Fruit fly (Drosophila melanogaster): ENCODE results near the gene Aos1.

The Aos1 gene

DNA sequence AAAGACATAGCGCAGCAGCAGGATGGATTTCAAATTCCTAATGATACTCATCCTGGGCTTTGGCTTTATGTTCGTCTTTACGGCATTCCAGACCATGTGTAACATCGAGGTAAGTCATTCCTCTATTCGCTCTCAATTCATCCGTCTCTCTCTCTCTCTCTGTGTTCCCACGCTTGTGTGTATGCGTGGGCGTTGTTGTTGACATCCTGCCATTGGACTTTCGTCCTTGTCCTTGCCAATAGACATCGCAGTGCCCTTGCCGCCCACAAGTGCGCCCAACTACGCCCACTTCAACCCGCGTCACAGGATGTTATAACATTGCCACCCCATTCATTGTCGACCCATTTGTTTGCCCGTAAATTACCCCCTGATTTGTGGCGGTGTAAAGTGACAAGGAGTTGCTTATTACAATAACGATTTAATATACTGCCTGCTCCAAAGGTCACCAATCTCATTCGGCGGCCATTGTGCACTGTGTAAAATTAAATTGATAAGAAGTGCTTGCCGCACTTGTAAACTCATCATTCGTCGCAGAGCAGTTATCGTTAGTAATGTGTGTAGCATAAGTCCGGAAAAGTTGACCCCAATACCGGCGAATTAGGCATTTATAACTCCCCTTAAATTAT is 16.1 kb upstream of the Aos1 start (continued):
- TF ChIP-seq CG8388 (GFP tag; optimal IDR thresholded peaks at IDR 0.05), result no peak
- TF ChIP-seq Sox100B (GFP tag; optimal IDR thresholded peaks at IDR 0.05), result no peak
- no peak for TF ChIP-seq CG10267 (tag; optimal IDR thresholded peaks at IDR 0.05)
- no peak for TF ChIP-seq CG11247 (GFP tag; IDR thresholded peaks at IDR 0.05)
- no peak for TF ChIP-seq Abd-B (GFP tag; optimal IDR thresholded peaks at IDR 0.05)
- TF ChIP-seq ttk (GFP tag; IDR thresholded peaks at IDR 0.05), result no peak
- TF ChIP-seq Gsc (GFP tag; IDR thresholded peaks at IDR 0.05), result no peak
- no peak for TF ChIP-seq CG12769 (tag; optimal IDR thresholded peaks at IDR 0.05)
- peak; percentile 10 for TF ChIP-seq exex (tag; optimal IDR thresholded peaks at IDR 0.05)
- no peak for TF ChIP-seq CG6654 (GFP tag; optimal IDR thresholded peaks at IDR 0.05)
- no peak for TF ChIP-seq CG6683 (GFP tag; optimal IDR thresholded peaks at IDR 0.05)
- no peak for TF ChIP-seq CG16779 (GFP tag; IDR thresholded peaks at IDR 0.05)
- no peak for TF ChIP-seq HLH4C (GFP tag; IDR thresholded peaks at IDR 0.05; ENCODE audit: partially characterized antibody)
- TF ChIP-seq Dp (GFP tag; optimal IDR thresholded peaks at IDR 0.05), result no peak
- no peak for TF ChIP-seq Camta (GFP tag; optimal IDR thresholded peaks at IDR 0.05)
- no peak for TF ChIP-seq emc (GFP tag; optimal IDR thresholded peaks at IDR 0.05)
- no peak for TF ChIP-seq nerfin-2 (GFP tag; IDR thresholded peaks at IDR 0.05; ENCODE audit: partially characterized antibody)
- no peak for TF ChIP-seq Ravus (GFP tag; IDR thresholded peaks at IDR 0.05)
- TF ChIP-seq al (GFP tag; IDR thresholded peaks at IDR 0.05), result no peak
- TF ChIP-seq Asciz (GFP tag; optimal IDR thresholded peaks at IDR 0.05), result no peak
- TF ChIP-seq NK7.1 (GFP tag; optimal IDR thresholded peaks at IDR 0.05), result no peak
- TF ChIP-seq CG6175 (GFP tag; IDR thresholded peaks at IDR 0.05), result 0 out of 3 replicates have a peak, but pooled peaks have one; percentile 31
- no peak for TF ChIP-seq ci (GFP tag; IDR thresholded peaks at IDR 0.05)
- no peak for TF ChIP-seq az2 (GFP tag; optimal IDR thresholded peaks at IDR 0.05)
- peak; percentile 15 for TF ChIP-seq CG1832 (GFP tag; optimal IDR thresholded peaks at IDR 0.05)
- TF ChIP-seq crol (GFP tag; IDR thresholded peaks at IDR 0.05), result no peak
- TF ChIP-seq CG31388 (GFP tag; optimal IDR thresholded peaks at IDR 0.05), result no peak
- TF ChIP-seq Atf-2 (GFP tag; optimal IDR thresholded peaks at IDR 0.05), result no peak
- no peak for TF ChIP-seq croc (GFP tag; conservative IDR thresholded peaks at IDR 0.05)
- no peak for TF ChIP-seq bowl (GFP tag; IDR thresholded peaks at IDR 0.05)
- TF ChIP-seq fd102C (GFP tag; optimal IDR thresholded peaks at IDR 0.05), result no peak
- TF ChIP-seq CG7357 (GFP tag; IDR thresholded peaks at IDR 0.05), result no peak
- TF ChIP-seq CG32772 (GFP tag; IDR thresholded peaks at IDR 0.05), result no peak
- no peak for TF ChIP-seq CG15073 (GFP tag; optimal IDR thresholded peaks at IDR 0.05)
- TF ChIP-seq jigr1 (GFP tag; IDR thresholded peaks at IDR 0.05), result no peak
- no peak for TF ChIP-seq Aef1 (GFP tag; IDR thresholded peaks at IDR 0.05)
- TF ChIP-seq Max (GFP tag; optimal IDR thresholded peaks at IDR 0.05), result no peak
- no peak for TF ChIP-seq Fer3 (tag; optimal IDR thresholded peaks at IDR 0.05)
- TF ChIP-seq btn (GFP tag; optimal IDR thresholded peaks at IDR 0.05), result no peak
- TF ChIP-seq Trl (optimal IDR thresholded peaks at IDR 0.05), result peak; percentile 35 to 58
- TF ChIP-seq Trl (GFP tag; optimal IDR thresholded peaks at IDR 0.05), result no peak
- TF ChIP-seq run (tag; optimal IDR thresholded peaks at IDR 0.05), result no peak
- TF ChIP-seq Fer2 (tag; optimal IDR thresholded peaks at IDR 0.05), result no peak
- TF ChIP-seq stwl (tag; optimal IDR thresholded peaks at IDR 0.05), result no peak
- TF ChIP-seq gfzf (GFP tag; optimal IDR thresholded peaks at IDR 0.05), result no peak
- no peak for TF ChIP-seq shn (GFP tag; optimal IDR thresholded peaks at IDR 0.05)
- no peak for TF ChIP-seq dysf (GFP tag; IDR thresholded peaks at IDR 0.05)
- TF ChIP-seq ranshi (GFP tag; IDR thresholded peaks at IDR 0.05), result no peak
- TF ChIP-seq CG4360 (GFP tag; IDR thresholded peaks at IDR 0.05), result peak; percentile 37; the same call in 1 of the 2 replicates
- no peak for TF ChIP-seq wek (GFP tag; optimal IDR thresholded peaks at IDR 0.05)
- no peak for TF ChIP-seq HLH3B (GFP tag; IDR thresholded peaks at IDR 0.05)
- TF ChIP-seq Mes4 (GFP tag; optimal IDR thresholded peaks at IDR 0.05), result no peak
